Worm (Caenorhabditis elegans): Measurements from ENCODE around the gene sre-11.

The sre-11 gene

DNA sequence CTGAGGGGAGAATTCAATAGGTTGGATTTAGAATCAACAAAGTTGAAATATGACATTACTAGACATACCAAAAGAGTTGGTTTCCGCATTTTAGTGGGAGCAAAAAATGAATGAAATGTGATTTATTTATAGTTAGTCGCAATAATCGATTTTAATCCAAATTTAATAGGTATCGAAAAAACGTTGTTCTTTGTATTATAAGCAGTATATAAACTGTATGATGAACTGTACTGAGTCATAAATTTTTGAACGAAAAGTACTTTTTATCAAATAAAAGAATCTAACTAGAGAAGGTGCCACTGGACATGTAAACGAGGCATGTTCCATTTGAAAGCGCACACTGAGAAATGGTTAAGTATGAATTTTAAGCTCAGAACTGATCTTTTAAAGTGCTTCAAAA lies 6.1 kb upstream of the sre-11 start, which contains the start of gene C12D5.9:
TSS of gene C12D5.9 (minus strand) at position 101 of the 400 bp plus-strand sequence.
- no peak for TF ChIP-seq skn-1 (tag; optimal IDR thresholded peaks at IDR 0.05)
- no peak for TF ChIP-seq aly-2 (tag; optimal IDR thresholded peaks at IDR 0.05)
- no peak for TF ChIP-seq ZK546.5 (tag; optimal IDR thresholded peaks at IDR 0.05)
- no peak for TF ChIP-seq mab-5 (tag; optimal IDR thresholded peaks at IDR 0.05)
- no peak for TF ChIP-seq dmd-4 (tag; optimal IDR thresholded peaks at IDR 0.05)
- no peak for TF ChIP-seq ama-1 (optimal IDR thresholded peaks at IDR 0.05)
- no peak for TF ChIP-seq zag-1 (tag; optimal IDR thresholded peaks at IDR 0.05)
- TF ChIP-seq lsy-2 (tag; optimal IDR thresholded peaks at IDR 0.05): no peak
- no peak for TF ChIP-seq nhr-11 (tag; optimal IDR thresholded peaks at IDR 0.05)
- TF ChIP-seq lin-13 (GFP tag; optimal IDR thresholded peaks at IDR 0.05): no peak
- TF ChIP-seq unc-39 (tag; optimal IDR thresholded peaks at IDR 0.05): no peak
- no peak for TF ChIP-seq sma-9 (GFP tag; optimal IDR thresholded peaks at IDR 0.05)
- no peak for TF ChIP-seq sma-9 (tag; optimal IDR thresholded peaks at IDR 0.05)
- TF ChIP-seq nhr-237 (tag; optimal IDR thresholded peaks at IDR 0.05): no peak
- TF ChIP-seq elt-3 (tag; optimal IDR thresholded peaks at IDR 0.05): no peak
- no peak for TF ChIP-seq ceh-16 (tag; optimal IDR thresholded peaks at IDR 0.05)
- no peak for TF ChIP-seq unc-62 (GFP tag; optimal IDR thresholded peaks at IDR 0.05)
- TF ChIP-seq ztf-1 (GFP tag; conservative IDR thresholded peaks at IDR 0.05): no peak

DNA sequence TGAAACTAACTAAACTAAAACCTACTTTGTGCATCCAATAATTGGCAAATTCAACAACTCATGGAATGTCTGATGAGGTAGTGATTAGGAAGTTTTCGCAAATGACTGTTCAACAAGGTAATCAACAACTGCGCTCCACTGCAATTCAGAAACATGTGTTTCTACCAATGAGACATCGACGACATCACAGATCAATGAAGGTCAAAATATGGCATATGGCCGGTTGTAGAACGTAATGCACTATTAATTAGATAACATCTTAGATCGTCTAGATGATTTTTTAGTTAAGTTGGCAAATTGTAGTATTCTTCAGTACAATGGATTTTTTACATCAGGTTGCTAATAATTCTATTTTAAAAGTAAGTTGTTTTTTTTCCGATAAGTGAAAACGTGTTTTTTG lies 2.4 kb upstream of the sre-11 start, which contains the start of the genes nhr-94 and nhr-152:
TSS of gene nhr-94 (minus strand) at position 147 of the 400 bp plus-strand sequence.
TSS of gene nhr-152 (plus strand) at position 162 of the 400 bp plus-strand sequence.
- TF ChIP-seq egl-27 (tag; optimal IDR thresholded peaks at IDR 0.05) (no peak), R02D3.7 (tag; optimal IDR thresholded peaks at IDR 0.05) (no peak), alr-1 (tag; optimal IDR thresholded peaks at IDR 0.05) (no peak), ceh-16 (tag; optimal IDR thresholded peaks at IDR 0.05) (no peak), nhr-25 (tag; optimal IDR thresholded peaks at IDR 0.05) (peak; percentile 77), peb-1 (tag; optimal IDR thresholded peaks at IDR 0.05) (no peak), crh-2 (tag; optimal IDR thresholded peaks at IDR 0.05) (no peak), fos-1 (tag; optimal IDR thresholded peaks at IDR 0.05) (peak; percentile 6), lsy-2 (tag; optimal IDR thresholded peaks at IDR 0.05) (no peak), F13H6.1 (tag; optimal IDR thresholded peaks at IDR 0.05) (no peak), Y55F3AM.14 (GFP tag; optimal IDR thresholded peaks at IDR 0.05) (no peak), ZK546.5 (tag; optimal IDR thresholded peaks at IDR 0.05) (no peak), sma-9 (GFP tag; optimal IDR thresholded peaks at IDR 0.05) (peak; percentile 82), sma-9 (tag; optimal IDR thresholded peaks at IDR 0.05) (no peak), lin-13 (GFP tag; optimal IDR thresholded peaks at IDR 0.05) (no peak), blmp-1 (tag; optimal IDR thresholded peaks at IDR 0.05; ENCODE audit: insufficient read depth) (no peak), elt-1 (tag; optimal IDR thresholded peaks at IDR 0.05) (peak; percentile 11)

DNA sequence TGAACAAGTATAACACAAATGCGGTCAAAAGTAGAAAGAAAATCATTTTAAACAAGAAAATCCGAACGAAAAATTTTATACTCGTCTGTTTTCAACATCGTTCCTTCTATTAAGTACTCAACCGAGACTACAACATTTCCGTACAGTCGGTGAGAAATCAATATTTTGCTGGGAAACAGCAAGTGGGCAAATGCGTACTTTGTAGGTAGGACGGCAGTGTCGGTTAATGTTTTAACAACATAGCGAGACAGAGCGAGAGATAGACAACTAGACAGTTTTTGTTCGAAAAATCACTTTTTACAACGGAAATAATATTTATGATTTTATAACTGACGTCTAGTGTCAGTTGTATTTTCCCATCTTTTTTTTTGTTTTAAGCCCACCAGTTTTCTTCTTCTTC lies 2.4 kb downstream of the sre-11 start, which contains the start of gene cyp-33A1:
TSS of gene cyp-33A1 (minus strand) at position 72 of the 400 bp plus-strand sequence.
- TF ChIP-seq sem-4 (tag; optimal IDR thresholded peaks at IDR 0.05) (no peak), ztf-11 (tag; optimal IDR thresholded peaks at IDR 0.05) (no peak), sma-9 (GFP tag; optimal IDR thresholded peaks at IDR 0.05) (peak; percentile 80), sma-9 (tag; optimal IDR thresholded peaks at IDR 0.05) (no peak), unc-39 (tag; optimal IDR thresholded peaks at IDR 0.05) (no peak), fos-1 (tag; optimal IDR thresholded peaks at IDR 0.05) (peak; percentile 34), alr-1 (tag; optimal IDR thresholded peaks at IDR 0.05) (no peak), crh-2 (tag; optimal IDR thresholded peaks at IDR 0.05) (peak; percentile 30), nhr-129 (tag; optimal IDR thresholded peaks at IDR 0.05) (peak; percentile 21), ztf-4 (tag; optimal IDR thresholded peaks at IDR 0.05) (no peak)

DNA sequence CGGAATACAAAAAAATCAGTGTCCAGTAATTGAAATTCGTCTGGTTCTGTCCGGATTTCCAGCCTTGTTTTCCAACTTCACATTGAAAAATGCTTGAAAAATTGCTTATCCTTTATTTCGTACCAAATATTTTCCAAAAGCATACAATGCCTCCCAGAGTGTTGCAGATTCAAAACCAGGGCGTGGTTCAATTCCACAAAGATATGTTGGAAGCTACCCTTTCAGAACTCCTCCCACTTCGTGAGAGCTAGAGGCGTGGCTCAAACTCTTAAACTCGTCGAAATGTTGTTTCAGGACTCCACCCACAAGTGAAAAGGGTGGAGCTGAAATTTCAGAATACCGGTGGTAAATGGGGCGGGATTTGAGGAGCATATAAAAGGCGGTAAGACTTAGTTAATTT lies 7.9 kb downstream of the sre-11 start, which contains the start of gene C12D5.3:
TSS of gene C12D5.3 (plus strand) at position 301 of the 400 bp plus-strand sequence.
- TF ChIP-seq gmeb-1 (tag; optimal IDR thresholded peaks at IDR 0.05) (no peak), ztf-1 (GFP tag; conservative IDR thresholded peaks at IDR 0.05) (no peak), unc-55 (GFP tag; optimal IDR thresholded peaks at IDR 0.05) (no peak), nhr-23 (tag; optimal IDR thresholded peaks at IDR 0.05) (no peak), nhr-129 (tag; optimal IDR thresholded peaks at IDR 0.05) (no peak), C34F6.9 (tag; optimal IDR thresholded peaks at IDR 0.05) (no peak), fos-1 (tag; optimal IDR thresholded peaks at IDR 0.05) (no peak), lin-39 (tag; optimal IDR thresholded peaks at IDR 0.05) (no peak), nhr-6 (tag; optimal IDR thresholded peaks at IDR 0.05) (no peak), mbf-1 (tag; optimal IDR thresholded peaks at IDR 0.05) (no peak), mab-5 (tag; optimal IDR thresholded peaks at IDR 0.05) (no peak), peb-1 (tag; optimal IDR thresholded peaks at IDR 0.05) (no peak), egl-27 (tag; optimal IDR thresholded peaks at IDR 0.05) (no peak)

Data from whole organism, L2 larva.